Fruit fly (Drosophila melanogaster): ENCODE results near the gene stx.
A peak's percentile ranks its signal among the peaks of the same experiment; 100 is the strongest.

stx gene

DNA sequence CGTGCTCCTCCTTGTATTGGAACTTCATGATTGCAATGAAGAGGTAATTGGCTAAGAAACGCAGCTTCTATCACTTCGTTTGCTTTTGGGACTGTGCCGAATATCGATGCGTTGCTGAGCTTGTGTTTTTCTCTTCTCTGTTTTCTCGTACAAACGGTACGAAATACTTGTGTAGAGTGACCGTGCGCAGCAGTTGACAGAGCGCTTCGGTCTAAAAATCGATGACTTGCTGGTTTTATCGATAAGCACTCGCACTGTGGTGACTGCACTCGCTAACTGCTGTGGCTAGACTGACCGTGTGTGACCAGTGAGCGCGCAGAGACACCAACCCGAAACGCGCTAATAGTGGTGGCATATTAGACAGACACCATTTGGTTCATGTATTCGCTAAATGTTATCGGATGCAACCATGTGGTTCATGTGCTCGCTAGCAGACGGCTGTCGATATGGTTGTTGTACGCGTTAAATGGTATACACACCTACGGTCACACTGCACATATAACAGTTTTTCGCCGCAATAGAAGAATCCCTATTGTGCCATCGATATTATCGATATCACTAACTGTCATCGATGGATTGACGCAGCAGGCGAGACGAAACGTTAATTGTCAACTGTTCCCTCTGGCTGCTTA is 23.4 kb upstream of the stx start, which contains the start of the genes Atg8a and BTBD9 (continued):
- TF ChIP-seq tna (GFP tag; IDR thresholded peaks at IDR 0.05; ENCODE audit: partially characterized antibody) (peak; percentile 56), caup (GFP tag; optimal IDR thresholded peaks at IDR 0.05; ENCODE audit: severe bottlenecking) (peak; percentile 14), ac (GFP tag; optimal IDR thresholded peaks at IDR 0.05) (no peak), trem (tag; optimal IDR thresholded peaks at IDR 0.05) (peak; percentile 77), CG6175 (GFP tag; IDR thresholded peaks at IDR 0.05) (no peak), ato (GFP tag; IDR thresholded peaks at IDR 0.05; ENCODE audit: partially characterized antibody) (no peak; the same call in none of the 2 replicates), Dp (GFP tag; optimal IDR thresholded peaks at IDR 0.05) (peak; percentile 64), onecut (GFP tag; IDR thresholded peaks at IDR 0.05) (no peak), CG4282 (GFP tag; optimal IDR thresholded peaks at IDR 0.05) (peak; percentile 47), ham (GFP tag; IDR thresholded peaks at IDR 0.05) (no peak), CHES-1-like (GFP tag; optimal IDR thresholded peaks at IDR 0.05) (peak; percentile 51), pita (GFP tag; optimal IDR thresholded peaks at IDR 0.05) (peak; percentile 99), D19B (GFP tag; optimal IDR thresholded peaks at IDR 0.05) (no peak), Hey (tag; optimal IDR thresholded peaks at IDR 0.05) (no peak), CG16779 (GFP tag; IDR thresholded peaks at IDR 0.05) (no peak), CG12744 (GFP tag; optimal IDR thresholded peaks at IDR 0.05) (peak; percentile 12), usp (GFP tag; optimal IDR thresholded peaks at IDR 0.05) (no peak), pum (GFP tag; optimal IDR thresholded peaks at IDR 0.05) (peak; percentile 32), zfh1 (GFP tag; IDR thresholded peaks at IDR 0.05) (peak; percentile 49; the same call in 2 of the 3 replicates), seq (GFP tag; IDR thresholded peaks at IDR 0.05) (no peak), CG11456 (GFP tag; IDR thresholded peaks at IDR 0.05) (0 out of 3 replicates have a peak, but pooled peaks have one; percentile 36), nerfin-2 (GFP tag; IDR thresholded peaks at IDR 0.05; ENCODE audit: partially characterized antibody) (peak; percentile 68), trh (GFP tag; optimal IDR thresholded peaks at IDR 0.05) (no peak), danr (GFP tag; IDR thresholded peaks at IDR 0.05) (no peak), CG4404 (GFP tag; IDR thresholded peaks at IDR 0.05) (no peak), CG8089 (GFP tag; optimal IDR thresholded peaks at IDR 0.05) (peak; percentile 31), sob (GFP tag; IDR thresholded peaks at IDR 0.05) (peak; percentile 45; the same call in 1 of the 2 replicates), CG6765 (GFP tag; optimal IDR thresholded peaks at IDR 0.05) (no peak), CG1233 (GFP tag; optimal IDR thresholded peaks at IDR 0.05) (no peak), Pdp1 (GFP tag; optimal IDR thresholded peaks at IDR 0.05) (peak in 1 of 2 experiments; percentile 74), CG4854 (GFP tag; optimal IDR thresholded peaks at IDR 0.05) (no peak), CG3065 (GFP tag; optimal IDR thresholded peaks at IDR 0.05) (no peak), en (GFP tag; optimal IDR thresholded peaks at IDR 0.05) (no peak), hkb (optimal IDR thresholded peaks at IDR 0.05) (peak; percentile 45), hkb (GFP tag; IDR thresholded peaks at IDR 0.05) (no peak; the same call in 1 of the 2 replicates), sqz (GFP tag; optimal IDR thresholded peaks at IDR 0.05) (no peak), unc-4 (GFP tag; IDR thresholded peaks at IDR 0.05; ENCODE audit: partially characterized antibody) (peak; percentile 84), bowl (GFP tag; IDR thresholded peaks at IDR 0.05) (no peak), gt (GFP tag; IDR thresholded peaks at IDR 0.05) (no peak), gcm (GFP tag; optimal IDR thresholded peaks at IDR 0.05) (no peak), CG7357 (GFP tag; IDR thresholded peaks at IDR 0.05) (no peak), Jarid2 (GFP tag; optimal IDR thresholded peaks at IDR 0.05) (peak; percentile 31), vfl (GFP tag; optimal IDR thresholded peaks at IDR 0.05) (no peak), phol (tag; optimal IDR thresholded peaks at IDR 0.05) (peak; percentile 72), z (GFP tag; IDR thresholded peaks at IDR 0.05) (no peak), CG12219 (GFP tag; optimal IDR thresholded peaks at IDR 0.05) (no peak), al (GFP tag; IDR thresholded peaks at IDR 0.05) (no peak), YL-1 (GFP tag; optimal IDR thresholded peaks at IDR 0.05) (peak; percentile 46), MESR4 (GFP tag; optimal IDR thresholded peaks at IDR 0.05) (peak; percentile 80), wor (GFP tag; IDR thresholded peaks at IDR 0.05) (no peak), Dip3 (GFP tag; optimal IDR thresholded peaks at IDR 0.05) (peak; percentile 35)

Data from whole organism, embryonic.